Worm (Caenorhabditis elegans): ENCODE data around the gene pcs-1.

The pcs-1 gene

DNA sequence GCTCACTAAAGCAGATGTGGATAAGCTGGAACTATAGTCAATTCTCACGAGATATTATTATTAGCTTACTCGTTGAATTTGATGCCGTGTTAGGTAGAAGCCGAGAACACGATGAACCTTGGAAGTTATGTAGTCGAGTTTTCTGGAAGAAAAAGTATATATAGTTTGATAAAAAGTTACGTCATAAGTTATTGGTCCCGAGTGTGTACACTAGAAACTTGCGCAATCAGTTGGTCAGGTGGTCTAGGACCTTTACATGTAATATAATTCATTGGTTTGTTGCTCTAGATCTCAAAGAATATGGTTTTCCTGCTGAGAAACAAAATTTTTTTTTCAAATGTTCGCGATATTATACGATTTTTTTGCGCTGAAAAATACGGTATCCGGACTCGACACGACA lies 41.6 kb downstream of the pcs-1 start:
- TF ChIP-seq ztf-25 (GFP tag; IDR thresholded peaks at IDR 0.05) (no peak), tbx-9 (tag; optimal IDR thresholded peaks at IDR 0.05; ENCODE audit: borderline replicate concordance) (no peak), F33H1.4 (GFP tag; IDR thresholded peaks at IDR 0.05) (no peak)

ce11 chrII:11535429-11535828 lies 42.1 kb downstream of the pcs-1 start:
- TF ChIP-seq F55B11.4 (tag; optimal IDR thresholded peaks at IDR 0.05; ENCODE audit: borderline replicate concordance, insufficient read depth): no peak
- TF ChIP-seq pha-4 (tag; optimal IDR thresholded peaks at IDR 0.05): no peak
- no peak for TF ChIP-seq egl-18 (GFP tag; IDR thresholded peaks at IDR 0.05)
- no peak for TF ChIP-seq ets-4 (GFP tag; optimal IDR thresholded peaks at IDR 0.05)
- TF ChIP-seq lag-1 (GFP tag; IDR thresholded peaks at IDR 0.05): 0 out of 2 replicates have a peak, but pooled peaks have one; percentile 52
- no peak for TF ChIP-seq F33H1.4 (GFP tag; IDR thresholded peaks at IDR 0.05)
- no peak for TF ChIP-seq somi-1 (GFP tag; optimal IDR thresholded peaks at IDR 0.05)
- TF ChIP-seq ztf-28 (GFP tag; IDR thresholded peaks at IDR 0.05): no peak
- TF ChIP-seq lin-40 (tag; optimal IDR thresholded peaks at IDR 0.05): no peak
- TF ChIP-seq dpff-1 (tag; optimal IDR thresholded peaks at IDR 0.05): no peak
- no peak for TF ChIP-seq gei-17 (GFP tag; optimal IDR thresholded peaks at IDR 0.05)
- TF ChIP-seq F22D6.2 (tag; optimal IDR thresholded peaks at IDR 0.05): no peak
- TF ChIP-seq K12H6.12 (tag; optimal IDR thresholded peaks at IDR 0.05): no peak
- TF ChIP-seq aptf-2 (GFP tag; conservative IDR thresholded peaks at IDR 0.05): 0 out of 2 replicates have a peak, but pooled peaks have one; percentile 21
- TF ChIP-seq snpc-3.4 (tag; optimal IDR thresholded peaks at IDR 0.05): no peak
- no peak for TF ChIP-seq let-607 (tag; optimal IDR thresholded peaks at IDR 0.05)
- no peak for TF ChIP-seq sdz-38 (tag; optimal IDR thresholded peaks at IDR 0.05)
- TF ChIP-seq hrde-1 (tag; optimal IDR thresholded peaks at IDR 0.05; ENCODE audit: borderline replicate concordance): no peak
- TF ChIP-seq F39B2.1 (GFP tag; IDR thresholded peaks at IDR 0.05): no peak
- TF ChIP-seq Y79H2A.3 (GFP tag; conservative IDR thresholded peaks at IDR 0.05): no peak
- TF ChIP-seq cebp-1 (GFP tag; IDR thresholded peaks at IDR 0.05): no peak
- peak; percentile 40 for TF ChIP-seq cebp-1 (tag; optimal IDR thresholded peaks at IDR 0.05)

- peak; percentile 94; the same call in 1 of the 2 replicates for TF ChIP-seq ceh-58 (GFP tag; IDR thresholded peaks at IDR 0.05)
- peak; percentile 93 for TF ChIP-seq Y53F4B.3 (GFP tag; IDR thresholded peaks at IDR 0.05)
- TF ChIP-seq lsl-1 (GFP tag; optimal IDR thresholded peaks at IDR 0.05): peak; percentile 78
- TF ChIP-seq ztf-6 (GFP tag; IDR thresholded peaks at IDR 0.05): peak; percentile 98
- TF ChIP-seq lin-40 (tag; optimal IDR thresholded peaks at IDR 0.05): peak; percentile 83
- peak; percentile 88 for TF ChIP-seq unc-130 (GFP tag; optimal IDR thresholded peaks at IDR 0.05)
- TF ChIP-seq ekl-4 (GFP tag; IDR thresholded peaks at IDR 0.05): peak; percentile 94
- peak; percentile 99 for TF ChIP-seq let-526 (GFP tag; IDR thresholded peaks at IDR 0.05)
- peak; percentile 92 for TF ChIP-seq lir-1 (GFP tag; conservative IDR thresholded peaks at IDR 0.05)
- TF ChIP-seq bed-2 (GFP tag; IDR thresholded peaks at IDR 0.05): peak; percentile 98
- peak; percentile 97 for TF ChIP-seq ceh-91 (GFP tag; IDR thresholded peaks at IDR 0.05)
- peak; percentile 91 for TF ChIP-seq egrh-3 (GFP tag; IDR thresholded peaks at IDR 0.05)
- TF ChIP-seq hsf-1 (GFP tag; IDR thresholded peaks at IDR 0.05): peak; percentile 91
- TF ChIP-seq aptf-2 (GFP tag; conservative IDR thresholded peaks at IDR 0.05): peak; percentile 96
- TF ChIP-seq C06A6.2 (GFP tag; conservative IDR thresholded peaks at IDR 0.05): peak; percentile 82
- peak; percentile 94 for TF ChIP-seq attf-5 (GFP tag; optimal IDR thresholded peaks at IDR 0.05)
- TF ChIP-seq hmg-1.2 (GFP tag; IDR thresholded peaks at IDR 0.05): peak; percentile 81
- peak; percentile 94 for TF ChIP-seq rcor-1 (GFP tag; IDR thresholded peaks at IDR 0.05)
- peak; percentile 86; the same call in 1 of the 2 replicates for TF ChIP-seq egl-44 (GFP tag; IDR thresholded peaks at IDR 0.05)
- TF ChIP-seq die-1 (tag; optimal IDR thresholded peaks at IDR 0.05): peak; percentile 37
- peak; percentile 38 for TF ChIP-seq atf-7 (tag; optimal IDR thresholded peaks at IDR 0.05)
- peak; percentile 53 for TF ChIP-seq xnd-1 (tag; optimal IDR thresholded peaks at IDR 0.05)
- TF ChIP-seq C17E4.6 (GFP tag; IDR thresholded peaks at IDR 0.05): peak; percentile 67
- peak; percentile 93 for TF ChIP-seq madf-3 (GFP tag; IDR thresholded peaks at IDR 0.05)
Observed at ce11 chrII:11534429-11535099, 43.0 kb downstream of the pcs-1 start, which contains the start of gene Y62F5A.12. Gene Y62F5A.12 (minus strand): TSS chrII:11534479.
